Fruit fly (Drosophila melanogaster) whole organism, embryonic: ENCODE results near the gene CG15725.

Source experiments
- ATbp ChIP-seq: fragments of 200-800 bp; sonication (Bioruptor generic); optimal IDR thresholded peaks from 2 replicates; lab custom pipeline; 2017; ENCODE audit warnings: missing biosample characterization, mild to moderate bottlenecking, missing genetic modification characterization, missing genetic modification reagents
- CG10366 ChIP-seq: fragments of 200-800 bp; sonication (Bioruptor generic); IDR thresholded peaks from 2 replicates; pipeline ENCODE4 v1.3.6; 2022; ENCODE audit warnings: missing biosample characterization, missing genetic modification characterization
- CG12104 ChIP-seq: fragments of 200-800 bp; sonication (Bioruptor generic); optimal IDR thresholded peaks from 3 replicates; lab custom pipeline; 2016; ENCODE audit warnings: missing biosample characterization, missing genetic modification characterization
- CG13894 ChIP-seq: fragments of 200-800 bp; sonication (Bioruptor generic); optimal IDR thresholded peaks from 3 replicates; lab custom pipeline; 2018; ENCODE audit warnings: missing biosample characterization, mild to moderate bottlenecking, missing genetic modification characterization, moderate library complexity
- CG14014 ChIP-seq: fragments of 200-800 bp; sonication (Bioruptor generic); IDR thresholded peaks from 2 replicates; pipeline ENCODE4 v1.3.6; 2022; ENCODE audit warnings: missing biosample characterization, missing genetic modification characterization
- CG15514 ChIP-seq: fragments of 200-800 bp; sonication (Bioruptor generic); optimal IDR thresholded peaks from 3 replicates; lab custom pipeline; 2017; ENCODE audit warnings: missing biosample characterization, missing genetic modification characterization, mild to moderate bottlenecking, moderate library complexity, missing genetic modification reagents
- CG16863 ChIP-seq: fragments of 200-800 bp; sonication (Bioruptor generic); optimal IDR thresholded peaks from 3 replicates; lab custom pipeline; 2016; ENCODE audit warnings: missing biosample characterization, missing genetic modification characterization
- CG17385 ChIP-seq: fragments of 200-800 bp; sonication (Bioruptor generic); optimal IDR thresholded peaks from 3 replicates; lab custom pipeline; 2018; ENCODE audit warnings: missing biosample characterization, mild to moderate bottlenecking, missing genetic modification characterization
- CG17802 ChIP-seq: fragments of 200-800 bp; sonication (Bioruptor generic); optimal IDR thresholded peaks from 2 replicates; lab custom pipeline; 2018; ENCODE audit warnings: missing biosample characterization, mild to moderate bottlenecking, missing genetic modification characterization, moderate library complexity
- CG1792 ChIP-seq: fragments of 200-800 bp; sonication (Bioruptor generic); optimal IDR thresholded peaks from 2 replicates; lab custom pipeline; 2016; ENCODE audit warnings: missing biosample characterization, missing genetic modification characterization
- CG1832 ChIP-seq: fragments of 200-800 bp; sonication (Bioruptor generic); optimal IDR thresholded peaks from 2 replicates; lab custom pipeline; 2017; ENCODE audit warnings: missing biosample characterization, mild to moderate bottlenecking, missing genetic modification characterization, inconsistent platforms
- CG18599 ChIP-seq: fragments of 200-800 bp; sonication (Bioruptor generic); optimal IDR thresholded peaks from 3 replicates; lab custom pipeline; 2017; ENCODE audit warnings: missing biosample characterization, missing genetic modification characterization, mild to moderate bottlenecking, moderate library complexity, missing genetic modification reagents
- CG2129 ChIP-seq: fragments of 200-800 bp; sonication (Bioruptor generic); IDR thresholded peaks from 2 replicates; pipeline ENCODE4 v1.3.6; 2022; ENCODE audit warnings: missing biosample characterization, missing genetic modification characterization; ENCODE audit not compliant: partially characterized antibody
- CG31388 ChIP-seq: fragments of 200-800 bp; sonication (Bioruptor generic); optimal IDR thresholded peaks from 2 replicates; lab custom pipeline; 2016; ENCODE audit warnings: missing biosample characterization, missing genetic modification characterization
- CG34376 ChIP-seq: fragments of 200-800 bp; sonication (Bioruptor generic); optimal IDR thresholded peaks from 2 replicates; lab custom pipeline; 2018; ENCODE audit warnings: missing biosample characterization, mild to moderate bottlenecking, missing genetic modification characterization
- CG34422 ChIP-seq: fragments of 200-800 bp; sonication (Bioruptor generic); IDR thresholded peaks from 3 replicates; pipeline ENCODE4 v1.3.6; 2022; ENCODE audit warnings: missing biosample characterization, missing genetic modification characterization
- CG4617 ChIP-seq: fragments of 200-800 bp; sonication (Bioruptor generic); optimal IDR thresholded peaks from 3 replicates; lab custom pipeline; 2016; ENCODE audit warnings: missing biosample characterization, missing genetic modification characterization, borderline replicate concordance
- CG6254 ChIP-seq: fragments of 200-800 bp; sonication (Bioruptor generic); optimal IDR thresholded peaks from 3 replicates; lab custom pipeline; 2017; ENCODE audit warnings: mild to moderate bottlenecking, missing biosample characterization, missing genetic modification reagents, missing genetic modification characterization
- CG8290 ChIP-seq, 3 experiments: fragments of 200-800 bp; sonication (Bioruptor generic); optimal IDR thresholded peaks; 2 replicates each; lab custom pipeline; 2016 to 2019; ENCODE audit warnings: missing biosample characterization in 3 of 3, missing genetic modification characterization in 3 of 3, mild to moderate bottlenecking in 2 of 3, moderate library complexity in 1 of 3
- CG9609 ChIP-seq: fragments of 200-800 bp; sonication (Bioruptor generic); optimal IDR thresholded peaks from 3 replicates; lab custom pipeline; 2016; ENCODE audit warnings: missing biosample characterization, missing genetic modification characterization
- CG9876 ChIP-seq: fragments of 200-800 bp; sonication (Bioruptor generic); optimal IDR thresholded peaks from 2 replicates; lab custom pipeline; 2016; ENCODE audit warnings: missing biosample characterization, missing genetic modification characterization
- CHES-1-like ChIP-seq: fragments of 200-800 bp; sonication (Bioruptor generic); optimal IDR thresholded peaks from 2 replicates; lab custom pipeline; 2016; ENCODE audit warnings: missing biosample characterization, missing genetic modification characterization
- Doc3 ChIP-seq: fragments of 200-800 bp; sonication (Bioruptor generic); IDR thresholded peaks from 3 replicates; pipeline ENCODE4 v1.3.6; 2022; ENCODE audit warnings: missing biosample characterization, missing genetic modification characterization; ENCODE audit not compliant: partially characterized antibody
- HLH54F ChIP-seq: fragments of 200-800 bp; sonication (Bioruptor generic); optimal IDR thresholded peaks from 3 replicates; lab custom pipeline; 2016; ENCODE audit warnings: missing biosample characterization, missing genetic modification characterization
- Mrtf ChIP-seq: fragments of 200-800 bp; sonication (Bioruptor generic); IDR thresholded peaks from 3 replicates; pipeline ENCODE4 v1.3.6; 2022; ENCODE audit warnings: missing biosample characterization, missing genetic modification characterization
- NfI ChIP-seq: fragments of 200-800 bp; sonication (Bioruptor generic); optimal IDR thresholded peaks from 3 replicates; lab custom pipeline; 2018; ENCODE audit warnings: missing biosample characterization, mild to moderate bottlenecking, missing genetic modification characterization, moderate library complexity
- Ravus ChIP-seq: fragments of 200-800 bp; sonication (Bioruptor generic); IDR thresholded peaks from 2 replicates; pipeline ENCODE4 v1.3.6; 2022; ENCODE audit warnings: missing biosample characterization, missing genetic modification characterization
- TFAM ChIP-seq: fragments of 200-800 bp; sonication (Bioruptor generic); optimal IDR thresholded peaks from 2 replicates; lab custom pipeline; 2017; ENCODE audit warnings: missing biosample characterization, missing genetic modification characterization, inconsistent platforms
- Tbp ChIP-seq: fragments of >200 bp; optimal IDR thresholded peaks from 2 replicates; lab custom pipeline; 2018; ENCODE audit warnings: missing biosample characterization, missing genetic modification characterization
- al ChIP-seq: fragments of 200-800 bp; sonication (Bioruptor generic); IDR thresholded peaks from 2 replicates; pipeline ENCODE4 v1.3.6; 2022; ENCODE audit warnings: missing biosample characterization, missing genetic modification characterization
- bsh ChIP-seq, 2 experiments: fragments of 200-800 bp; sonication (Bioruptor generic); optimal IDR thresholded peaks; 2 replicates each; lab custom pipeline; 2017 to 2018; ENCODE audit warnings: mild to moderate bottlenecking in 2 of 2, missing biosample characterization in 2 of 2, missing genetic modification characterization in 2 of 2, moderate library complexity in 1 of 2
- grau ChIP-seq: fragments of 200-800 bp; optimal IDR thresholded peaks from 3 replicates; lab custom pipeline; 2019; ENCODE audit warnings: missing biosample characterization, mild to moderate bottlenecking, missing genetic modification characterization, moderate library complexity
- grn ChIP-seq: fragments of 200-800 bp; sonication (Bioruptor generic); optimal IDR thresholded peaks from 3 replicates; lab custom pipeline; 2017; ENCODE audit warnings: missing biosample characterization, missing genetic modification characterization
- gt ChIP-seq: fragments of 200-800 bp; sonication (Bioruptor generic); IDR thresholded peaks from 2 replicates; pipeline ENCODE4 v1.3.6; 2022; ENCODE audit warnings: missing biosample characterization, missing genetic modification characterization
- her ChIP-seq: fragments of 200-800 bp; sonication (Bioruptor generic); optimal IDR thresholded peaks from 2 replicates; lab custom pipeline; 2016; ENCODE audit warnings: missing biosample characterization, missing genetic modification characterization
- inv ChIP-seq: fragments of 200-800 bp; sonication (Bioruptor generic); IDR thresholded peaks from 2 replicates; pipeline ENCODE4 v1.3.6; 2022; ENCODE audit warnings: missing biosample characterization, missing genetic modification characterization; ENCODE audit not compliant: partially characterized antibody
- kah ChIP-seq: fragments of 200-800 bp; sonication (Bioruptor generic); optimal IDR thresholded peaks from 2 replicates; lab custom pipeline; 2018; ENCODE audit warnings: missing biosample characterization, mild to moderate bottlenecking, missing genetic modification characterization
- ken ChIP-seq: fragments of 200-800 bp; sonication (Bioruptor generic); IDR thresholded peaks from 3 replicates; pipeline ENCODE4 v1.3.6; 2022; ENCODE audit warnings: missing biosample characterization, missing genetic modification characterization
- mld ChIP-seq: fragments of 200-800 bp; sonication (Bioruptor generic); IDR thresholded peaks from 3 replicates; pipeline ENCODE4 v1.3.6; 2022; ENCODE audit warnings: missing biosample characterization, missing genetic modification characterization; ENCODE audit not compliant: partially characterized antibody
- nerfin-2 ChIP-seq: fragments of 200-800 bp; sonication (Bioruptor generic); IDR thresholded peaks from 2 replicates; pipeline ENCODE4 v1.3.6; 2022; ENCODE audit warnings: missing biosample characterization, missing genetic modification characterization; ENCODE audit not compliant: partially characterized antibody
- rib ChIP-seq: fragments of 200-800 bp; sonication (Bioruptor generic); IDR thresholded peaks from 2 replicates; pipeline ENCODE4 v1.3.6; 2022; ENCODE audit warnings: missing biosample characterization, missing genetic modification characterization
- sens ChIP-seq: fragments of 200-800 bp; sonication (Bioruptor generic); peaks from one replicate; lab custom pipeline; 2016; ENCODE audit warnings: missing biosample characterization, missing genetic modification characterization
- slbo ChIP-seq: fragments of 200-800 bp; sonication (Bioruptor generic); IDR thresholded peaks from 2 replicates; pipeline ENCODE4 v1.3.6; 2022; ENCODE audit warnings: missing biosample characterization, missing genetic modification characterization
- sna ChIP-seq: fragments of 200-800 bp; sonication (Bioruptor generic); IDR thresholded peaks from 2 replicates; pipeline ENCODE4 v1.3.6; 2022; ENCODE audit warnings: missing biosample characterization, missing genetic modification characterization; ENCODE audit not compliant: partially characterized antibody
- wek ChIP-seq: fragments of 200-800 bp; sonication (Bioruptor generic); optimal IDR thresholded peaks from 3 replicates; lab custom pipeline; 2018; ENCODE audit warnings: missing biosample characterization, mild to moderate bottlenecking, missing genetic modification characterization, moderate library complexity
- wor ChIP-seq: fragments of 200-800 bp; sonication (Bioruptor generic); IDR thresholded peaks from 2 replicates; pipeline ENCODE4 v1.3.6; 2022; ENCODE audit warnings: missing biosample characterization, missing genetic modification characterization
- zen ChIP-seq: fragments of 200-800 bp; sonication (Bioruptor generic); optimal IDR thresholded peaks from 3 replicates; lab custom pipeline; 2018; ENCODE audit warnings: missing biosample characterization, mild to moderate bottlenecking, missing genetic modification characterization, moderate library complexity

The CG15725 gene

dm6 chrX:12735478-12736428, 30.1 kb downstream of the CG15725 start (continued):
- TF ChIP-seq Tbp (no peak), TFAM (GFP tag; lab: Kevin White, UChicago) (peak; percentile 77), CG12104 (GFP tag; lab: Kevin White, UChicago) (peak; percentile 98), sna (GFP tag; lab: Robert Waterston, UW) (no peak), CG17802 (tag; lab: Kevin White, UChicago) (peak; percentile 67), CG18599 (GFP tag; lab: Kevin White, UChicago) (peak; percentile 95), wek (GFP tag; lab: Kevin White, UChicago) (peak; percentile 65), bsh (GFP tag; optimal IDR thresholded peaks at IDR 0.05; lab: Kevin White, UChicago) (peak; percentile 67 to 89), CG6254 (peak; percentile 81), CG34422 (peak; percentile 81), ATbp (peak; percentile 85), sens (GFP tag; lab: Kevin White, UChicago) (peak; percentile 99), CG14014 (peak; percentile 76), CG34376 (peak; percentile 94), CG8290 (GFP tag; optimal IDR thresholded peaks at IDR 0.05; lab: Kevin White, UChicago) (peak; percentile 77), CG8290 (tag; optimal IDR thresholded peaks at IDR 0.05; lab: Kevin White, UChicago) (peak; percentile 83 to 87), Mrtf (peak; percentile 72), NfI (GFP tag; lab: Kevin White, UChicago) (peak; percentile 94), CG10366 (GFP tag; lab: Robert Waterston, UW) (0 out of 2 replicates have a peak, but pooled peaks have one; percentile 74), CG2129 (GFP tag; lab: Robert Waterston, UW) (no peak), zen (tag; lab: Kevin White, UChicago) (peak; percentile 88), HLH54F (GFP tag; lab: Kevin White, UChicago) (peak; percentile 94), slbo (peak; percentile 88), her (GFP tag; lab: Kevin White, UChicago) (peak; percentile 72), rib (peak; percentile 79), mld (GFP tag; lab: Robert Waterston, UW) (no peak), CHES-1-like (GFP tag; lab: Kevin White, UChicago) (peak; percentile 84), grau (tag; lab: Kevin White, UChicago) (peak; percentile 93), nerfin-2 (no peak), CG1792 (GFP tag; lab: Kevin White, UChicago) (peak; percentile 79), gt (GFP tag; lab: Robert Waterston, UW) (no peak; the same call in 1 of the 2 replicates), ken (GFP tag; lab: Robert Waterston, UW) (peak; percentile 76), Ravus (GFP tag; lab: Robert Waterston, UW) (peak; percentile 46), CG4617 (GFP tag; lab: Kevin White, UChicago) (peak; percentile 80), al (GFP tag; lab: Robert Waterston, UW) (peak; percentile 73), kah (GFP tag; lab: Kevin White, UChicago) (peak; percentile 83), CG17385 (GFP tag; lab: Kevin White, UChicago) (peak; percentile 88), grn (GFP tag; lab: Kevin White, UChicago) (peak; percentile 75), CG9609 (GFP tag; lab: Kevin White, UChicago) (peak; percentile 85), CG1832 (GFP tag; lab: Kevin White, UChicago) (peak; percentile 80), CG16863 (GFP tag; lab: Kevin White, UChicago) (peak; percentile 91), wor (peak; percentile 77), CG31388 (GFP tag; lab: Kevin White, UChicago) (peak; percentile 85), CG9876 (GFP tag; lab: Kevin White, UChicago) (peak; percentile 74), CG15514 (peak; percentile 56), CG13894 (tag; lab: Kevin White, UChicago) (peak; percentile 74), inv (GFP tag; lab: Robert Waterston, UW) (no peak), Doc3 (GFP tag; lab: Robert Waterston, UW) (no peak)
